Worm (Caenorhabditis elegans): ENCODE data around the gene C13A2.7.

Gene C13A2.7

ce11 chrV:7246951-7247350, 19.2 kb upstream of the C13A2.7 start, which contains the start of gene C05C8.7:
Gene C05C8.7, minus strand, starts transcription at chrV:7247050.
- no peak for TF ChIP-seq him-1 (tag; optimal IDR thresholded peaks at IDR 0.05)
- no peak for TF ChIP-seq W03F9.2 (tag; optimal IDR thresholded peaks at IDR 0.05)
- no peak for TF ChIP-seq dao-5 (tag; optimal IDR thresholded peaks at IDR 0.05)

- TF ChIP-seq dao-5 (tag; optimal IDR thresholded peaks at IDR 0.05) = no peak
- TF ChIP-seq W03F9.2 (tag; optimal IDR thresholded peaks at IDR 0.05) = no peak
- no peak for TF ChIP-seq him-1 (tag; optimal IDR thresholded peaks at IDR 0.05)
Measured at ce11 chrV:7248227-7248953, 17.7 kb upstream of the C13A2.7 start.

- TF ChIP-seq dao-5 (tag; optimal IDR thresholded peaks at IDR 0.05) = no peak
- TF ChIP-seq him-1 (tag; optimal IDR thresholded peaks at IDR 0.05) = no peak
- no peak for TF ChIP-seq W03F9.2 (tag; optimal IDR thresholded peaks at IDR 0.05)
Measured at ce11 chrV:7255095-7255494, 11.0 kb upstream of the C13A2.7 start, which contains the start of gene C05C8.8. Gene C05C8.8, minus strand, starts transcription at chrV:7255195.

- no peak for TF ChIP-seq W03F9.2 (tag; optimal IDR thresholded peaks at IDR 0.05)
- TF ChIP-seq him-1 (tag; optimal IDR thresholded peaks at IDR 0.05) = no peak
- no peak for TF ChIP-seq dao-5 (tag; optimal IDR thresholded peaks at IDR 0.05)
Measured at ce11 chrV:7258965-7259364, 7.2 kb upstream of the C13A2.7 start, which contains the start of gene C13A2.12. Gene C13A2.12, plus strand, starts transcription at chrV:7259265.

ce11 chrV:7264042-7264441, 2.1 kb upstream of the C13A2.7 start, which contains the start of gene C13A2.9:
Gene C13A2.9, minus strand, starts transcription at chrV:7264142.
- TF ChIP-seq W03F9.2 (tag; optimal IDR thresholded peaks at IDR 0.05) (no peak), dao-5 (tag; optimal IDR thresholded peaks at IDR 0.05) (no peak), him-1 (tag; optimal IDR thresholded peaks at IDR 0.05) (no peak)

ce11 chrV:7269399-7269798, 3.3 kb downstream of the C13A2.7 start, which contains the start of gene C13A2.6:
Gene C13A2.6, plus strand, starts transcription at chrV:7269699.
- TF ChIP-seq dao-5 (tag; optimal IDR thresholded peaks at IDR 0.05) = no peak
- no peak for TF ChIP-seq him-1 (tag; optimal IDR thresholded peaks at IDR 0.05)
- no peak for TF ChIP-seq W03F9.2 (tag; optimal IDR thresholded peaks at IDR 0.05)

ce11 chrV:7274992-7275391, 8.9 kb downstream of the C13A2.7 start, which contains the start of gene C13A2.10:
Gene C13A2.10, minus strand, starts transcription at chrV:7275092.
- TF ChIP-seq W03F9.2 (tag; optimal IDR thresholded peaks at IDR 0.05) (no peak), him-1 (tag; optimal IDR thresholded peaks at IDR 0.05) (no peak), dao-5 (tag; optimal IDR thresholded peaks at IDR 0.05) (no peak)

ce11 chrV:7275491-7275890, 9.4 kb downstream of the C13A2.7 start, which contains the start of gene C13A2.5:
Gene C13A2.5, plus strand, starts transcription at chrV:7275791.
- TF ChIP-seq him-1 (tag; optimal IDR thresholded peaks at IDR 0.05) (no peak), W03F9.2 (tag; optimal IDR thresholded peaks at IDR 0.05) (no peak), dao-5 (tag; optimal IDR thresholded peaks at IDR 0.05) (no peak)

- no peak for TF ChIP-seq W03F9.2 (tag; optimal IDR thresholded peaks at IDR 0.05)
- no peak for TF ChIP-seq dao-5 (tag; optimal IDR thresholded peaks at IDR 0.05)
- TF ChIP-seq him-1 (tag; optimal IDR thresholded peaks at IDR 0.05) = no peak
Measured at ce11 chrV:7279090-7279489, 13.0 kb downstream of the C13A2.7 start, which contains the start of gene C13A2.4. Gene C13A2.4, plus strand, starts transcription at chrV:7279390.

ce11 chrV:7282037-7282436, 15.9 kb downstream of the C13A2.7 start, which contains the start of gene C13A2.3:
Gene C13A2.3, plus strand, starts transcription at chrV:7282337.
- TF ChIP-seq W03F9.2 (tag; optimal IDR thresholded peaks at IDR 0.05) (no peak), him-1 (tag; optimal IDR thresholded peaks at IDR 0.05) (no peak), dao-5 (tag; optimal IDR thresholded peaks at IDR 0.05) (no peak)

ce11 chrV:7288699-7289098, 22.6 kb downstream of the C13A2.7 start, which contains the start of gene C13A2.1:
Gene C13A2.1, plus strand, starts transcription at chrV:7288999.
- TF ChIP-seq W03F9.2 (tag; optimal IDR thresholded peaks at IDR 0.05) = no peak
- no peak for TF ChIP-seq him-1 (tag; optimal IDR thresholded peaks at IDR 0.05)
- no peak for TF ChIP-seq dao-5 (tag; optimal IDR thresholded peaks at IDR 0.05)

- TF ChIP-seq dao-5 (tag; optimal IDR thresholded peaks at IDR 0.05) (no peak), W03F9.2 (tag; optimal IDR thresholded peaks at IDR 0.05) (no peak), him-1 (tag; optimal IDR thresholded peaks at IDR 0.05) (no peak)
Measured at ce11 chrV:7295270-7295669, 29.1 kb downstream of the C13A2.7 start, which contains the start of gene F07G11.4. Gene F07G11.4, minus strand, starts transcription at chrV:7295370.

- no peak for TF ChIP-seq him-1 (tag; optimal IDR thresholded peaks at IDR 0.05)
- no peak for TF ChIP-seq dao-5 (tag; optimal IDR thresholded peaks at IDR 0.05)
- TF ChIP-seq W03F9.2 (tag; optimal IDR thresholded peaks at IDR 0.05) = no peak
Measured at ce11 chrV:7297263-7297662, 31.1 kb downstream of the C13A2.7 start, which contains the start of gene srj-32. Gene srj-32, minus strand, starts transcription at chrV:7297363.

ce11 chrV:7298463-7298862, 32.3 kb downstream of the C13A2.7 start, which contains the start of gene F07G11.3:
Gene F07G11.3, plus strand, starts transcription at chrV:7298763.
- no peak for TF ChIP-seq W03F9.2 (tag; optimal IDR thresholded peaks at IDR 0.05)

All from whole organism, L4/young adult.